Worm (Caenorhabditis elegans) whole organism, L1 larva: ENCODE results near the gene EGAP5.1.

Experiments
- C16A3.4 ChIP-seq: fragments of 150-350 bp; optimal IDR thresholded peaks from 2 replicates; lab custom pipeline; 2014; ENCODE audit warnings: missing biosample characterization, missing genetic modification characterization
- C34B4.2 ChIP-seq: sonication (generic microtip); optimal IDR thresholded peaks from 2 replicates; lab custom pipeline; 2017; ENCODE audit warnings: mild to moderate bottlenecking, missing genetic modification characterization, missing compliant biosample characterization
- Y116A8C.19 ChIP-seq: sonication (generic microtip); optimal IDR thresholded peaks from 2 replicates; lab custom pipeline; 2016; ENCODE audit warnings: missing compliant biosample characterization, missing genetic modification characterization, borderline replicate concordance
- alr-1 ChIP-seq: fragments of 200-800 bp; sonication (Bioruptor generic); optimal IDR thresholded peaks from 2 replicates; lab custom pipeline; 2018; ENCODE audit warnings: borderline replicate concordance, mild to moderate bottlenecking, missing genetic modification characterization, missing compliant biosample characterization
- blmp-1 ChIP-seq: fragments of 150-350 bp; optimal IDR thresholded peaks from 2 replicates; lab custom pipeline; 2014; ENCODE audit warnings: missing biosample characterization, missing genetic modification characterization
- ceh-63 ChIP-seq: fragments of 200-800 bp; sonication (Bioruptor generic); optimal IDR thresholded peaks from 2 replicates; lab custom pipeline; 2018; ENCODE audit warnings: mild to moderate bottlenecking, missing genetic modification characterization, missing compliant biosample characterization
- ceh-8 ChIP-seq: fragments of 200-800 bp; sonication (Bioruptor generic); optimal IDR thresholded peaks from 2 replicates; lab custom pipeline; 2018; ENCODE audit warnings: mild to moderate bottlenecking, missing genetic modification characterization, moderate library complexity, missing compliant biosample characterization
- ceh-82 ChIP-seq, 3 experiments: fragments of 150-350 bp in 1 of 3; sonication (generic microtip) in 2 of 3; optimal IDR thresholded peaks; 2 replicates each; lab custom pipeline; 2014 to 2017; ENCODE audit warnings: missing biosample characterization in 3 of 3, missing genetic modification characterization in 3 of 3
- ceh-90 ChIP-seq: sonication (generic microtip); optimal IDR thresholded peaks from 2 replicates; lab custom pipeline; 2016; ENCODE audit warnings: missing genetic modification characterization, missing compliant biosample characterization
- ces-1 ChIP-seq: fragments of 150-350 bp; optimal IDR thresholded peaks from 2 replicates; lab custom pipeline; 2014; ENCODE audit warnings: missing biosample characterization, missing genetic modification reagents, missing genetic modification characterization
- dsc-1 ChIP-seq: sonication (generic microtip); optimal IDR thresholded peaks from 2 replicates; lab custom pipeline; 2016; ENCODE audit warnings: mild to moderate bottlenecking, missing genetic modification characterization, missing compliant biosample characterization
- egl-27 ChIP-seq, 2 experiments: fragments of 150-350 bp in 1 of 2; sonication (generic microtip); optimal IDR thresholded peaks; 3 replicates each; lab custom pipeline; 2017 to 2018; ENCODE audit warnings: missing biosample characterization in 2 of 2, missing genetic modification characterization in 2 of 2, missing genetic modification reagents in 2 of 2
- elt-3 ChIP-seq, 6 experiments: fragments of 150-350 bp in 1 of 6; sonication (generic microtip); optimal IDR thresholded peaks; 2 replicates each; lab custom pipeline; 2017 to 2018; ENCODE audit warnings: missing biosample characterization in 6 of 6, missing genetic modification characterization in 6 of 6, inconsistent platforms in 1 of 6
- ets-5 ChIP-seq: fragments of 200-800 bp; sonication (Bioruptor generic); IDR thresholded peaks from 2 replicates; pipeline ENCODE4 v1.3.6; 2022; ENCODE audit warnings: missing genetic modification characterization, missing compliant biosample characterization
- fkh-10 ChIP-seq: sonication (generic microtip); optimal IDR thresholded peaks from 2 replicates; lab custom pipeline; 2017; ENCODE audit warnings: missing biosample characterization, missing genetic modification reagents, missing genetic modification characterization
- fkh-4 ChIP-seq: sonication (generic microtip); optimal IDR thresholded peaks from 2 replicates; lab custom pipeline; 2016; ENCODE audit warnings: missing compliant biosample characterization, missing genetic modification characterization, borderline replicate concordance
- fos-1 ChIP-seq: fragments of 150-350 bp; optimal IDR thresholded peaks from 2 replicates; lab custom pipeline; 2014; ENCODE audit warnings: missing biosample characterization, missing genetic modification characterization
- grh-1 ChIP-seq: fragments of 200-800 bp; sonication (Bioruptor generic); IDR thresholded peaks from 2 replicates; pipeline ENCODE4 v1.3.6; 2022; ENCODE audit warnings: missing genetic modification reagents, missing genetic modification characterization, missing compliant biosample characterization
- hlh-17 ChIP-seq: fragments of 200-800 bp; sonication (Bioruptor generic); optimal IDR thresholded peaks from 2 replicates; lab custom pipeline; 2018; ENCODE audit warnings: missing genetic modification characterization, mild to moderate bottlenecking, missing compliant biosample characterization, moderate library complexity, borderline replicate concordance
- isw-1 ChIP-seq: fragments of 200-800 bp; sonication (Bioruptor generic); IDR thresholded peaks from 2 replicates; pipeline ENCODE4 v1.3.6; 2022; ENCODE audit warnings: missing genetic modification characterization, missing compliant biosample characterization
- jun-1 ChIP-seq: fragments of 150-350 bp; optimal IDR thresholded peaks from 2 replicates; lab custom pipeline; 2014; ENCODE audit warnings: missing biosample characterization, missing genetic modification reagents, missing genetic modification characterization
- lin-13 ChIP-seq: fragments of 150-350 bp; optimal IDR thresholded peaks from 2 replicates; lab custom pipeline; 2014; ENCODE audit warnings: missing biosample characterization, missing genetic modification reagents, missing genetic modification characterization
- lin-14 ChIP-seq: fragments of 200-800 bp; sonication (Bioruptor generic); optimal IDR thresholded peaks from 2 replicates; lab custom pipeline; 2018; ENCODE audit warnings: mild to moderate bottlenecking, missing genetic modification characterization, moderate library complexity, missing compliant biosample characterization
- lin-15B ChIP-seq: fragments of 150-350 bp; sonication (generic microtip); optimal IDR thresholded peaks from 3 replicates; lab custom pipeline; 2014; ENCODE audit warnings: missing biosample characterization, missing genetic modification characterization
- lir-3 ChIP-seq: sonication (generic microtip); optimal IDR thresholded peaks from 2 replicates; lab custom pipeline; 2016; ENCODE audit warnings: mild to moderate bottlenecking, missing genetic modification characterization, moderate library complexity, missing compliant biosample characterization; ENCODE audit not compliant: poor library complexity
- lsy-2 ChIP-seq, 2 experiments: fragments of 150-350 bp; optimal IDR thresholded peaks; 2 replicates each; lab custom pipeline; 2014; ENCODE audit warnings: missing biosample characterization in 2 of 2, missing genetic modification characterization in 2 of 2
- mdl-1 ChIP-seq, 2 experiments: fragments of 150-350 bp; optimal IDR thresholded peaks; 2 replicates each; lab custom pipeline; 2014 to 2017; ENCODE audit warnings: missing biosample characterization in 2 of 2, missing genetic modification characterization in 2 of 2, inconsistent platforms in 1 of 2
- mef-2 ChIP-seq: fragments of 150-350 bp; optimal IDR thresholded peaks from 2 replicates; lab custom pipeline; 2014; ENCODE audit warnings: missing biosample characterization, missing genetic modification characterization
- mep-1 ChIP-seq: fragments of 150-350 bp; optimal IDR thresholded peaks from 2 replicates; lab custom pipeline; 2014; ENCODE audit warnings: missing biosample characterization, missing genetic modification characterization
- nhr-11 ChIP-seq: fragments of 150-350 bp; optimal IDR thresholded peaks from 2 replicates; lab custom pipeline; 2014; ENCODE audit warnings: missing biosample characterization, missing genetic modification characterization
- nhr-12 ChIP-seq: sonication (generic microtip); optimal IDR thresholded peaks from 2 replicates; lab custom pipeline; 2017; ENCODE audit warnings: missing biosample characterization, missing genetic modification characterization
- nhr-20 ChIP-seq: sonication (generic microtip); optimal IDR thresholded peaks from 2 replicates; lab custom pipeline; 2016; ENCODE audit warnings: mild to moderate bottlenecking, missing genetic modification characterization, missing compliant biosample characterization
- nhr-237 ChIP-seq: fragments of 150-350 bp; optimal IDR thresholded peaks from 2 replicates; lab custom pipeline; 2014; ENCODE audit warnings: missing biosample characterization, missing genetic modification characterization
- nhr-84 ChIP-seq: sonication (generic microtip); optimal IDR thresholded peaks from 2 replicates; lab custom pipeline; 2017; ENCODE audit warnings: missing biosample characterization, missing genetic modification characterization
- nhr-85 ChIP-seq: sonication (generic microtip); peaks from one replicate; lab custom pipeline; 2016; ENCODE audit warnings: missing genetic modification characterization, inconsistent platforms, missing compliant biosample characterization
- nhr-90 ChIP-seq: sonication (generic microtip); optimal IDR thresholded peaks from 2 replicates; lab custom pipeline; 2016; ENCODE audit warnings: mild to moderate bottlenecking, missing genetic modification characterization, missing compliant biosample characterization; ENCODE audit not compliant: poor library complexity
- pqm-1 ChIP-seq: sonication (generic microtip); optimal IDR thresholded peaks from 3 replicates; lab custom pipeline; 2017; ENCODE audit warnings: missing biosample characterization, missing genetic modification characterization
- rnt-1 ChIP-seq: sonication (generic microtip); optimal IDR thresholded peaks from 2 replicates; lab custom pipeline; 2016; ENCODE audit warnings: mild to moderate bottlenecking, missing genetic modification characterization, moderate library complexity, missing compliant biosample characterization
- snpc-4 ChIP-seq: fragments of 150-350 bp; optimal IDR thresholded peaks from 2 replicates; lab custom pipeline; 2014; ENCODE audit warnings: missing biosample characterization, missing genetic modification characterization
- sptf-1 ChIP-seq: fragments of 150-350 bp; optimal IDR thresholded peaks from 2 replicates; lab custom pipeline; 2014; ENCODE audit warnings: missing biosample characterization, missing genetic modification characterization
- swsn-7 ChIP-seq: sonication (generic microtip); optimal IDR thresholded peaks from 2 replicates; lab custom pipeline; 2016; ENCODE audit warnings: missing genetic modification characterization, missing compliant biosample characterization
- tbx-2 ChIP-seq: sonication (generic microtip); optimal IDR thresholded peaks from 2 replicates; lab custom pipeline; 2016; ENCODE audit warnings: missing genetic modification characterization, missing compliant biosample characterization
- tlp-1 ChIP-seq: fragments of 150-350 bp; optimal IDR thresholded peaks from 2 replicates; lab custom pipeline; 2014; ENCODE audit warnings: missing biosample characterization, missing genetic modification characterization
- unc-130 ChIP-seq: fragments of 150-350 bp; optimal IDR thresholded peaks from 2 replicates; lab custom pipeline; 2017; ENCODE audit warnings: missing biosample characterization, missing genetic modification characterization, inconsistent platforms
- unc-30 ChIP-seq: sonication (generic microtip); optimal IDR thresholded peaks from 2 replicates; lab custom pipeline; 2017; ENCODE audit warnings: missing biosample characterization, missing genetic modification characterization
- unc-62 ChIP-seq: fragments of 150-350 bp; optimal IDR thresholded peaks from 2 replicates; lab custom pipeline; 2014; ENCODE audit warnings: missing biosample characterization, missing genetic modification reagents, missing genetic modification characterization
- unc-86 ChIP-seq: sonication (generic microtip); optimal IDR thresholded peaks from 2 replicates; lab custom pipeline; 2016; ENCODE audit warnings: missing genetic modification characterization, missing compliant biosample characterization
- unc-98 ChIP-seq: fragments of 200-800 bp; sonication (Bioruptor generic); IDR thresholded peaks from 2 replicates; pipeline ENCODE4 v1.3.6; 2022; ENCODE audit warnings: missing genetic modification characterization, missing compliant biosample characterization
- zip-4 ChIP-seq: fragments of 200-800 bp; sonication (Bioruptor generic); optimal IDR thresholded peaks from 2 replicates; lab custom pipeline; 2018; ENCODE audit warnings: mild to moderate bottlenecking, missing genetic modification characterization, moderate library complexity, missing compliant biosample characterization

EGAP5.1 gene

ce11 chrX:5122369-5122768 is 40.5 kb upstream of the EGAP5.1 start:
- TF ChIP-seq ceh-8 (GFP tag; lab: Kevin White, UChicago), result no peak
- TF ChIP-seq C16A3.4 (tag; lab: Kevin White, UChicago), result no peak
- TF ChIP-seq nhr-90 (tag; lab: Kevin White, UChicago), result no peak
- TF ChIP-seq alr-1, result no peak
- no peak for TF ChIP-seq unc-98
- no peak for TF ChIP-seq grh-1 (GFP tag; lab: Robert Waterston, UW)
- TF ChIP-seq snpc-4 (tag; lab: Kevin White, UChicago), result no peak
- TF ChIP-seq unc-62 (GFP tag; lab: Kevin White, UChicago), result no peak
- no peak for TF ChIP-seq tbx-2 (tag; lab: Kevin White, UChicago)
- TF ChIP-seq zip-4 (GFP tag; lab: Kevin White, UChicago), result no peak
- peak in 1 of 6 experiments; percentile 80 for TF ChIP-seq elt-3 (tag; optimal IDR thresholded peaks at IDR 0.05; lab: Kevin White, UChicago)
- no peak for TF ChIP-seq jun-1 (tag; lab: Kevin White, UChicago)
- TF ChIP-seq lin-14 (GFP tag; lab: Kevin White, UChicago), result peak; percentile 13
- TF ChIP-seq nhr-20 (tag; lab: Kevin White, UChicago), result no peak
- TF ChIP-seq blmp-1 (tag; lab: Kevin White, UChicago), result peak; percentile 51
- TF ChIP-seq nhr-12 (tag; lab: Kevin White, UChicago), result no peak
- TF ChIP-seq ceh-82 (tag; optimal IDR thresholded peaks at IDR 0.05; lab: Kevin White, UChicago), result no peak
- no peak for TF ChIP-seq fkh-10 (GFP tag; lab: Kevin White, UChicago)
- no peak for TF ChIP-seq swsn-7
- no peak for TF ChIP-seq hlh-17 (GFP tag; lab: Kevin White, UChicago)
- TF ChIP-seq nhr-237, result no peak
- TF ChIP-seq unc-130 (tag; lab: Kevin White, UChicago), result peak; percentile 2
- peak; percentile 73 for TF ChIP-seq nhr-85 (tag; lab: Kevin White, UChicago)

ce11 chrX:5122791-5123414 is 40.0 kb upstream of the EGAP5.1 start:
- TF ChIP-seq unc-98, result no peak
- no peak for TF ChIP-seq mep-1 (tag; lab: Kevin White, UChicago)
- no peak for TF ChIP-seq mdl-1 (tag; optimal IDR thresholded peaks at IDR 0.05; lab: Kevin White, UChicago)
- no peak for TF ChIP-seq nhr-12 (tag; lab: Kevin White, UChicago)
- TF ChIP-seq nhr-84, result no peak
- TF ChIP-seq ceh-63 (GFP tag; lab: Kevin White, UChicago), result no peak
- TF ChIP-seq hlh-17 (GFP tag; lab: Kevin White, UChicago), result no peak
- TF ChIP-seq nhr-90 (tag; lab: Kevin White, UChicago), result no peak
- no peak for TF ChIP-seq snpc-4 (tag; lab: Kevin White, UChicago)
- no peak for TF ChIP-seq ces-1 (GFP tag; lab: Kevin White, UChicago)
- TF ChIP-seq lsy-2 (tag; optimal IDR thresholded peaks at IDR 0.05; lab: Kevin White, UChicago), result no peak
- TF ChIP-seq pqm-1 (tag; lab: Kevin White, UChicago), result no peak
- TF ChIP-seq mef-2 (tag; lab: Kevin White, UChicago), result no peak
- TF ChIP-seq sptf-1 (tag; lab: Kevin White, UChicago), result no peak
- no peak for TF ChIP-seq lin-15B (tag; lab: Kevin White, UChicago)
- no peak for TF ChIP-seq Y116A8C.19
- no peak for TF ChIP-seq fkh-4 (tag; lab: Kevin White, UChicago)
- TF ChIP-seq fos-1 (tag; lab: Kevin White, UChicago), result no peak
- TF ChIP-seq lin-14 (GFP tag; lab: Kevin White, UChicago), result no peak
- TF ChIP-seq rnt-1, result no peak
- no peak for TF ChIP-seq lir-3
- TF ChIP-seq elt-3 (tag; optimal IDR thresholded peaks at IDR 0.05; lab: Kevin White, UChicago), result no peak
- TF ChIP-seq egl-27 (tag; optimal IDR thresholded peaks at IDR 0.05; lab: Kevin White, UChicago), result no peak
- TF ChIP-seq tlp-1 (tag; lab: Kevin White, UChicago), result no peak
- TF ChIP-seq grh-1 (GFP tag; lab: Robert Waterston, UW), result no peak
- peak; percentile 87 for TF ChIP-seq dsc-1 (tag; lab: Kevin White, UChicago)
- no peak for TF ChIP-seq tbx-2 (tag; lab: Kevin White, UChicago)
- no peak for TF ChIP-seq unc-30
- no peak for TF ChIP-seq nhr-11 (tag; lab: Kevin White, UChicago)
- peak; percentile 7 for TF ChIP-seq nhr-85 (tag; lab: Kevin White, UChicago)
- TF ChIP-seq ets-5 (GFP tag; lab: Robert Waterston, UW), result no peak
- peak; percentile 3 for TF ChIP-seq blmp-1 (tag; lab: Kevin White, UChicago)
- TF ChIP-seq lin-13 (GFP tag; lab: Kevin White, UChicago), result no peak
- TF ChIP-seq isw-1, result no peak
- TF ChIP-seq C34B4.2 (tag; lab: Kevin White, UChicago), result no peak
- TF ChIP-seq unc-86 (tag; lab: Kevin White, UChicago), result peak; percentile 71
- TF ChIP-seq ceh-90 (tag; lab: Kevin White, UChicago), result no peak
